Worm (Caenorhabditis elegans): ENCODE results near the gene F54C9.7.

DNA sequence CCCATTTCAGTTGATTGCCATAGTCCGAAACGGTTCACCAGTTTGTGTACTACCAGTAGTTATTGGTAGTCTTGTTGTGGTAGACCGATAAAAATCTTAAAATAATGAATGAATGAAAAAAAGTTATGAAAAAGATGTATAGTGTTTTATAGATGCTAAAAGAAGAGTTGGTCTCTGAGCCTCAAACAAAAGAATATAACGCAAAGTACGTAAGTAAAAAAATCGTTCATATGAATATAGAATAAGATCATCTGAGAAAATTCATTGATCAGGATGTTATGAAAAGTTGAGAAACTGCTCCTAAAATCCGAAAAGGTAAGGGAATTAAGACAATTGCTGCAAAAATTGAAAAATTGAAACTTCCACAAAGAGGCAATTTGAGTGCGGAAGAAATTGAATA lies 44.4 kb downstream of the F54C9.7 start, which contains the start of gene chhy-1:
- TF ChIP-seq lin-39 (tag; optimal IDR thresholded peaks at IDR 0.05), result no peak
- TF ChIP-seq nhr-12 (tag; optimal IDR thresholded peaks at IDR 0.05), result no peak
- TF ChIP-seq ceh-28 (tag; optimal IDR thresholded peaks at IDR 0.05), result no peak
- TF ChIP-seq snpc-4 (tag; optimal IDR thresholded peaks at IDR 0.05), result no peak
- no peak for TF ChIP-seq skn-1 (tag; optimal IDR thresholded peaks at IDR 0.05)
- TF ChIP-seq aly-2 (tag; optimal IDR thresholded peaks at IDR 0.05), result no peak
- TF ChIP-seq nhr-11 (tag; optimal IDR thresholded peaks at IDR 0.05), result no peak
- TF ChIP-seq ceh-16 (tag; optimal IDR thresholded peaks at IDR 0.05), result no peak

Measured in whole organism, L3 larva.